Worm (Caenorhabditis elegans) whole organism, L3 larva: ENCODE results near the gene fbxa-42.

Experiments used
- fkh-10 ChIP-seq: sonication (generic microtip); optimal IDR thresholded peaks from 2 replicates; lab custom pipeline; 2017; ENCODE audit warnings: missing biosample characterization, missing genetic modification reagents, missing genetic modification characterization
- jun-1 ChIP-seq: fragments of 150-350 bp; optimal IDR thresholded peaks from 2 replicates; lab custom pipeline; 2014; ENCODE audit warnings: missing biosample characterization, missing genetic modification reagents, missing genetic modification characterization
- nhr-23 ChIP-seq: fragments of 150-350 bp; optimal IDR thresholded peaks from 2 replicates; lab custom pipeline; 2014; ENCODE audit warnings: missing biosample characterization, missing genetic modification reagents, missing genetic modification characterization
- nhr-28 ChIP-seq: fragments of 150-350 bp; optimal IDR thresholded peaks from 2 replicates; lab custom pipeline; 2014; ENCODE audit warnings: missing biosample characterization, missing genetic modification characterization
- nhr-76 ChIP-seq: fragments of 150-350 bp; sonication (generic microtip); optimal IDR thresholded peaks from 5 replicates; lab custom pipeline; 2014; ENCODE audit warnings: missing biosample characterization, missing genetic modification characterization
- pha-4 ChIP-seq: fragments of 150-350 bp; optimal IDR thresholded peaks from 2 replicates; lab custom pipeline; 2014; ENCODE audit warnings: missing biosample characterization, missing genetic modification reagents, missing genetic modification characterization
- tbx-2 ChIP-seq: sonication (generic microtip); optimal IDR thresholded peaks from 2 replicates; lab custom pipeline; 2016; ENCODE audit warnings: mild to moderate bottlenecking, missing genetic modification characterization, missing compliant biosample characterization
- unc-62 ChIP-seq: fragments of 150-350 bp; sonication (generic microtip); optimal IDR thresholded peaks from 4 replicates; lab custom pipeline; 2014; ENCODE audit warnings: missing biosample characterization, missing genetic modification reagents, missing genetic modification characterization

- TF ChIP-seq nhr-23 (no peak), nhr-76 (tag; lab: Kevin White, UChicago) (no peak), pha-4 (no peak), tbx-2 (no peak), nhr-28 (no peak), fkh-10 (GFP tag; lab: Kevin White, UChicago) (no peak), jun-1 (no peak), unc-62 (GFP tag; lab: Kevin White, UChicago) (no peak)
These were observed 20.8 kb downstream of the fbxa-42 start, which contains the start of gene srz-56 for ce11 chrIII:2240471-2240870.
